Worm (Caenorhabditis elegans): ENCODE measurements around the gene aex-2.

- no peak for TF ChIP-seq fos-1 (tag; optimal IDR thresholded peaks at IDR 0.05)
- no peak for TF ChIP-seq dpl-1 (GFP tag; optimal IDR thresholded peaks at IDR 0.05)
Measured at ce11 chrX:9608127-9608526, 44.8 kb downstream of the aex-2 start.
